Worm (Caenorhabditis elegans) whole organism, mixed stage, embryonic: Measurements from ENCODE around the gene str-48.

Experiments
- lsy-2 ChIP-seq: fragments of 150-350 bp; optimal IDR thresholded peaks from 2 replicates; lab custom pipeline; 2014; ENCODE audit warnings: missing biosample characterization, missing genetic modification characterization
- mls-2 ChIP-seq: sonication (generic microtip); optimal IDR thresholded peaks from 2 replicates; lab custom pipeline; 2016; ENCODE audit warnings: mild to moderate bottlenecking, missing genetic modification characterization, moderate library complexity, missing compliant biosample characterization
- sptf-1 ChIP-seq: sonication (generic microtip); optimal IDR thresholded peaks from 2 replicates; lab custom pipeline; 2017; ENCODE audit warnings: mild to moderate bottlenecking, missing genetic modification characterization, moderate library complexity, missing compliant biosample characterization

- TF ChIP-seq lsy-2 (tag; lab: Kevin White, UChicago) = no peak
- no peak for TF ChIP-seq sptf-1 (tag; lab: Kevin White, UChicago)
- no peak for TF ChIP-seq mls-2
Observed at ce11 chrIV:7153362-7153761, 31.6 kb downstream of the str-48 start, which contains the start of gene C34D4.3.
